Worm (Caenorhabditis elegans) whole organism, young adult: Measurements from ENCODE around the gene Y57G11C.41.

ENCODE experiments used
- C17E4.6 ChIP-seq: fragments of 200-800 bp; sonication (Bioruptor generic); IDR thresholded peaks from 2 replicates; pipeline ENCODE4 v1.3.6; 2022; ENCODE audit warnings: missing genetic modification reagents, missing genetic modification characterization, missing compliant biosample characterization
- F23B12.7 ChIP-seq: sonication (generic microtip); optimal IDR thresholded peaks from 2 replicates; lab custom pipeline; 2017; ENCODE audit warnings: missing genetic modification characterization, mild to moderate bottlenecking, missing compliant biosample characterization, antibody characterized with exemption, moderate library complexity; ENCODE audit not compliant: insufficient read depth
- F33H1.4 ChIP-seq: fragments of 200-800 bp; sonication (Bioruptor generic); IDR thresholded peaks from 2 replicates; pipeline ENCODE4 v1.3.6; 2022; ENCODE audit warnings: missing genetic modification reagents, missing genetic modification characterization, missing compliant biosample characterization
- F39B2.1 ChIP-seq: fragments of 200-800 bp; sonication (Bioruptor generic); IDR thresholded peaks from 2 replicates; pipeline ENCODE4 v1.3.6; 2022; ENCODE audit warnings: missing genetic modification reagents, missing genetic modification characterization, missing compliant biosample characterization
- F49E8.2 ChIP-seq: sonication (generic microtip); optimal IDR thresholded peaks from 3 replicates; lab custom pipeline; 2017; ENCODE audit warnings: missing genetic modification characterization, mild to moderate bottlenecking, missing compliant biosample characterization, antibody characterized with exemption, moderate library complexity; ENCODE audit not compliant: insufficient read depth
- F57A8.1 ChIP-seq: fragments of 200-800 bp; sonication (Bioruptor generic); optimal IDR thresholded peaks from 2 replicates; lab custom pipeline; 2018; ENCODE audit warnings: mild to moderate bottlenecking, missing genetic modification characterization, moderate library complexity, missing compliant biosample characterization
- F57C9.4 ChIP-seq: sonication (generic microtip); optimal IDR thresholded peaks from 2 replicates; lab custom pipeline; 2017; ENCODE audit warnings: mild to moderate bottlenecking, missing genetic modification characterization, missing compliant biosample characterization
- K12H6.12 ChIP-seq: fragments of 200-800 bp; sonication (Bioruptor generic); optimal IDR thresholded peaks from 2 replicates; lab custom pipeline; 2018; ENCODE audit warnings: mild to moderate bottlenecking, missing genetic modification characterization, missing compliant biosample characterization
- Y56A3A.18 ChIP-seq: fragments of 200-800 bp; sonication (Bioruptor generic); IDR thresholded peaks from 2 replicates; pipeline ENCODE4 v1.3.6; 2022; ENCODE audit warnings: missing genetic modification reagents, missing genetic modification characterization, missing compliant biosample characterization
- ama-1 ChIP-seq, 3 experiments: fragments of 150-350 bp in 1 of 3; sonication (generic microtip) in 2 of 3; optimal IDR thresholded peaks; 2 replicates each; lab custom pipeline; 2014 to 2018; ENCODE audit warnings: missing biosample characterization in 2 of 3, missing genetic modification characterization in 2 of 3, missing genetic modification reagents in 2 of 3
- aptf-3 ChIP-seq: fragments of 200-800 bp; sonication (Bioruptor generic); IDR thresholded peaks from 2 replicates; pipeline ENCODE4 v1.3.6; 2022; ENCODE audit warnings: missing genetic modification characterization, missing compliant biosample characterization
- atf-7 ChIP-seq: sonication (generic microtip); optimal IDR thresholded peaks from 2 replicates; lab custom pipeline; 2017; ENCODE audit warnings: mild to moderate bottlenecking, missing genetic modification characterization, missing compliant biosample characterization
- attf-3 ChIP-seq: fragments of 200-800 bp; sonication (Bioruptor generic); conservative IDR thresholded peaks from 2 replicates; pipeline ENCODE4 v1.3.6; 2022; ENCODE audit warnings: missing genetic modification reagents, missing genetic modification characterization, missing compliant biosample characterization
- attf-6 ChIP-seq: fragments of 200-800 bp; sonication (Bioruptor generic); IDR thresholded peaks from 2 replicates; pipeline ENCODE4 v1.3.6; 2022; ENCODE audit warnings: missing genetic modification reagents, missing genetic modification characterization, missing compliant biosample characterization
- bed-2 ChIP-seq: fragments of 200-800 bp; sonication (Bioruptor generic); IDR thresholded peaks from 2 replicates; pipeline ENCODE4 v1.3.6; 2022; ENCODE audit warnings: missing genetic modification reagents, missing genetic modification characterization, missing compliant biosample characterization
- ccch-3 ChIP-seq: fragments of 200-800 bp; sonication (Bioruptor generic); optimal IDR thresholded peaks from 2 replicates; lab custom pipeline; 2018; ENCODE audit warnings: mild to moderate bottlenecking, missing genetic modification characterization, missing compliant biosample characterization
- ceh-91 ChIP-seq: fragments of 200-800 bp; sonication (Bioruptor generic); IDR thresholded peaks from 2 replicates; pipeline ENCODE4 v1.3.6; 2022; ENCODE audit warnings: missing genetic modification reagents, missing genetic modification characterization, missing compliant biosample characterization
- chd-7 ChIP-seq: sonication (generic microtip); optimal IDR thresholded peaks from 2 replicates; lab custom pipeline; 2016; ENCODE audit warnings: mild to moderate bottlenecking, missing genetic modification characterization, moderate library complexity, missing compliant biosample characterization
- dox-1 ChIP-seq: fragments of 200-800 bp; sonication (Bioruptor generic); IDR thresholded peaks from 2 replicates; pipeline ENCODE4 v1.3.6; 2022; ENCODE audit warnings: missing genetic modification reagents, missing genetic modification characterization, missing compliant biosample characterization
- efl-1 ChIP-seq: fragments of 150-350 bp; optimal IDR thresholded peaks from 2 replicates; lab custom pipeline; 2014; ENCODE audit warnings: missing biosample characterization, missing genetic modification reagents, missing genetic modification characterization
- egl-44 ChIP-seq: fragments of 200-800 bp; sonication (Bioruptor generic); IDR thresholded peaks from 2 replicates; pipeline ENCODE4 v1.3.6; 2022; ENCODE audit warnings: missing genetic modification reagents, missing genetic modification characterization, missing compliant biosample characterization
- ekl-4 ChIP-seq: fragments of 200-800 bp; sonication (Bioruptor generic); IDR thresholded peaks from 2 replicates; pipeline ENCODE4 v1.3.6; 2022; ENCODE audit warnings: missing genetic modification reagents, missing genetic modification characterization, missing compliant biosample characterization
- let-526 ChIP-seq: fragments of 200-800 bp; sonication (Bioruptor generic); IDR thresholded peaks from 2 replicates; pipeline ENCODE4 v1.3.6; 2022; ENCODE audit warnings: missing genetic modification reagents, missing genetic modification characterization, missing compliant biosample characterization
- let-607 ChIP-seq, 2 experiments: fragments of 200-800 bp in 1 of 2; sonication (Bioruptor generic) in 1 of 2; sonication (generic microtip) in 1 of 2; optimal IDR thresholded peaks; 2 replicates each; lab custom pipeline; 2016 to 2018; ENCODE audit warnings: mild to moderate bottlenecking in 2 of 2, missing compliant biosample characterization in 2 of 2, missing genetic modification characterization in 2 of 2, moderate library complexity in 2 of 2, missing genotype in 1 of 2
- lin-35 ChIP-seq, 3 experiments: fragments of 150-350 bp in 2 of 3; sonication (generic microtip) in 1 of 3; optimal IDR thresholded peaks; 2 replicates each; lab custom pipeline; 2014 to 2018; ENCODE audit warnings: missing biosample characterization in 3 of 3, missing genetic modification characterization in 3 of 3, missing genetic modification reagents in 3 of 3
- lin-54 ChIP-seq: fragments of 200-800 bp; sonication (Bioruptor generic); optimal IDR thresholded peaks from 2 replicates; lab custom pipeline; 2018; ENCODE audit warnings: mild to moderate bottlenecking, missing genetic modification characterization, missing compliant biosample characterization
- lsl-1 ChIP-seq: fragments of 200-800 bp; sonication (Bioruptor generic); optimal IDR thresholded peaks from 2 replicates; lab custom pipeline; 2018; ENCODE audit warnings: mild to moderate bottlenecking, missing genetic modification characterization, moderate library complexity, missing compliant biosample characterization
- madf-6 ChIP-seq: fragments of 200-800 bp; sonication (Bioruptor generic); IDR thresholded peaks from 2 replicates; pipeline ENCODE4 v1.3.6; 2022; ENCODE audit warnings: missing genetic modification reagents, missing genetic modification characterization, missing compliant biosample characterization
- nfya-1 ChIP-seq: sonication (generic microtip); optimal IDR thresholded peaks from 2 replicates; lab custom pipeline; 2017; ENCODE audit warnings: antibody characterized with exemption, missing compliant biosample characterization, missing genetic modification characterization, borderline replicate concordance; ENCODE audit not compliant: insufficient read depth
- pha-4 ChIP-seq: fragments of 150-350 bp; sonication (generic microtip); optimal IDR thresholded peaks from 2 replicates; lab custom pipeline; 2014; ENCODE audit warnings: missing biosample characterization, missing genetic modification reagents, missing genetic modification characterization
- snpc-1.1 ChIP-seq: sonication (generic microtip); optimal IDR thresholded peaks from 2 replicates; lab custom pipeline; 2017; ENCODE audit warnings: missing genetic modification characterization, mild to moderate bottlenecking, missing compliant biosample characterization, antibody characterized with exemption, moderate library complexity, missing genotype, missing genetic modification reagents; ENCODE audit not compliant: insufficient read depth
- snpc-4 ChIP-seq, 5 experiments: fragments of 150-350 bp in 1 of 5; sonication (generic microtip) in 4 of 5; optimal IDR thresholded peaks; 2 replicates each; lab custom pipeline; 2014 to 2018; ENCODE audit warnings: missing genetic modification characterization in 5 of 5, missing biosample characterization in 3 of 5, antibody characterized with exemption in 2 of 5, mild to moderate bottlenecking in 2 of 5, missing compliant biosample characterization in 2 of 5, missing genotype in 2 of 5, moderate library complexity in 2 of 5, missing genetic modification reagents in 1 of 5
- tbp1 ChIP-seq: fragments of 200-800 bp; sonication (Bioruptor generic); optimal IDR thresholded peaks from 2 replicates; lab custom pipeline; 2018; ENCODE audit warnings: mild to moderate bottlenecking, missing genetic modification characterization, missing compliant biosample characterization
- unc-130 ChIP-seq: sonication (generic microtip); optimal IDR thresholded peaks from 2 replicates; lab custom pipeline; 2016; ENCODE audit warnings: missing genetic modification reagents, missing genetic modification characterization, missing compliant biosample characterization
- xnd-1 ChIP-seq: sonication (generic microtip); optimal IDR thresholded peaks from 2 replicates; lab custom pipeline; 2016; ENCODE audit warnings: missing genotype, missing genetic modification reagents, missing genetic modification characterization, missing compliant biosample characterization
- zfh-2 ChIP-seq: fragments of 200-800 bp; sonication (Bioruptor generic); conservative IDR thresholded peaks from 2 replicates; pipeline ENCODE4 v1.3.6; 2022; ENCODE audit warnings: missing genetic modification reagents, missing genetic modification characterization, missing compliant biosample characterization

Y57G11C.41 gene

DNA sequence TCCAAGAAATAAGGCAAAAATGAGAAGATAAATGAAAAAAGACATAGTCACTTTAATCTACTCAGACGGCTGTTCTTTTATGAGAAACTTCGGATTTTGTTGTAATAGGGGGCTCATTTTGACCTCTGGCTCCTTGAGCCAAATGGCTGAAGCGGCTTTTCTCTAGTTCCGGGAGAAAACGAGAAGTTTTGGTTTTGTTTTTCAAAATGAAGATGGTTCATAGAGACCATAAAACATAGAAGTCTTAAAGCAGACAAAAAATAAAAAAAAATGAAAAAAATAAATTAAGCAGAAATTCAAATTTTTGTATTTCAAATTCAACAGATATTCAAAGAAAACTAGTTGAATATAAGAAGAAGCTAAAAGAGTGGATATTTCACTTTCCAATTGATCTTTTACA lies at the start of gene Y57G11C.41:
Y57G11C.41 (minus strand) TSS at position 101 of the 400 bp plus-strand sequence.
- TF ChIP-seq xnd-1 = no peak
- TF ChIP-seq snpc-1.1 (tag; lab: Kevin White, UChicago) = no peak
- TF ChIP-seq lin-35 (GFP tag; optimal IDR thresholded peaks at IDR 0.05; lab: Kevin White, UChicago) = no peak
- TF ChIP-seq F57A8.1 (GFP tag; lab: Kevin White, UChicago) = no peak
- TF ChIP-seq lin-54 = no peak
- no peak for TF ChIP-seq ceh-91
- TF ChIP-seq F33H1.4 (GFP tag; lab: Robert Waterston, UW) = no peak
- TF ChIP-seq unc-130 (GFP tag; lab: Kevin White, UChicago) = no peak
- no peak for TF ChIP-seq lsl-1 (GFP tag; lab: Kevin White, UChicago)
- TF ChIP-seq atf-7 (tag; lab: Kevin White, UChicago) = no peak
- TF ChIP-seq tbp1 (GFP tag; lab: Kevin White, UChicago) = no peak
- TF ChIP-seq F57C9.4 (tag; lab: Kevin White, UChicago) = no peak
- TF ChIP-seq attf-3 (GFP tag; lab: Robert Waterston, UW) = no peak
- no peak for TF ChIP-seq C17E4.6 (GFP tag; lab: Robert Waterston, UW)
- TF ChIP-seq ama-1 (optimal IDR thresholded peaks at IDR 0.05; lab: Kevin White, UChicago) = no peak
- TF ChIP-seq ama-1 (GFP tag; optimal IDR thresholded peaks at IDR 0.05; lab: Kevin White, UChicago) = no peak
- no peak for TF ChIP-seq pha-4 (tag; lab: Kevin White, UChicago)
- TF ChIP-seq Y56A3A.18 (GFP tag; lab: Robert Waterston, UW) = no peak
- TF ChIP-seq chd-7 (tag; lab: Kevin White, UChicago) = no peak

DNA sequence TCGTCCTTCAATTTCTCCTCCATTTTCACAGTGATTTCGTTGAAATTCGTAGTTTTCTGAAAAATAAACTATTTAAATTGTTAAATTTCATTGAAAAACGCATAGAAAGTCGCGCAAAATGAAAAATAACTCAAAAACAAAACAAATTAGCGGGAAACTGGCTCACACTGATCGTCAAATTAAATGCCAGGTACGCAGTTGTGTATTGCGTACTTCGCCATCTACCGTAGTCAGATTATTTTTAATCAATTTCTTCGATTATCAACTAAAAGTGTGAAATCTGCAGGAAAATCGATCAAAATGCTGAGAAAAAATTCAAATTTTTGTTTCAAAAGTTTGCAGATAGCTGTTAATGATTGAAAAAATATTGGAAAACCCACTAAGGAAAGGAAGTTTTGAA lies 48.7 kb upstream of the Y57G11C.41 start, which contains the start of gene Y57G11C.499:
Y57G11C.499 (minus strand) TSS at position 23 of the 400 bp plus-strand sequence.
- TF ChIP-seq ccch-3 (GFP tag; lab: Kevin White, UChicago) = no peak
- peak; percentile 8 for TF ChIP-seq efl-1 (GFP tag; lab: Kevin White, UChicago)
- TF ChIP-seq zfh-2 (GFP tag; lab: Robert Waterston, UW) = no peak
- no peak for TF ChIP-seq let-526
- no peak for TF ChIP-seq dox-1 (GFP tag; lab: Robert Waterston, UW)
- peak; percentile 78 for TF ChIP-seq snpc-4 (GFP tag; optimal IDR thresholded peaks at IDR 0.05; lab: Kevin White, UChicago)
- TF ChIP-seq snpc-4 (tag; optimal IDR thresholded peaks at IDR 0.05; lab: Kevin White, UChicago) = peak in 3 of 4 experiments; percentile 89 to 93 (median 91)
- no peak for TF ChIP-seq Y56A3A.18 (GFP tag; lab: Robert Waterston, UW)
- TF ChIP-seq attf-3 (GFP tag; lab: Robert Waterston, UW) = no peak
- peak; percentile 79 for TF ChIP-seq lsl-1 (GFP tag; lab: Kevin White, UChicago)
- TF ChIP-seq F23B12.7 (tag; lab: Kevin White, UChicago) = no peak
- TF ChIP-seq aptf-3 (GFP tag; lab: Robert Waterston, UW) = no peak
- TF ChIP-seq tbp1 (GFP tag; lab: Kevin White, UChicago) = peak; percentile 10
- no peak for TF ChIP-seq bed-2 (GFP tag; lab: Robert Waterston, UW)
- no peak for TF ChIP-seq F49E8.2 (tag; lab: Kevin White, UChicago)
- no peak for TF ChIP-seq F39B2.1 (GFP tag; lab: Robert Waterston, UW)
- TF ChIP-seq let-607 (tag; optimal IDR thresholded peaks at IDR 0.05; lab: Kevin White, UChicago) = no peak
- TF ChIP-seq nfya-1 = no peak
- TF ChIP-seq egl-44 = no peak
- TF ChIP-seq attf-6 = peak; percentile 88
- TF ChIP-seq madf-6 (GFP tag; lab: Robert Waterston, UW) = peak; percentile 56; the same call in 1 of the 2 replicates
- no peak for TF ChIP-seq K12H6.12 (tag; lab: Kevin White, UChicago)
- no peak for TF ChIP-seq ekl-4
